Worm (Caenorhabditis elegans) whole organism, early embryonic: ENCODE results near the gene Y57G11C.38.
"Not testable (repeated sequence)": the region's sequence is repeated elsewhere in the genome, so short reads cannot be mapped to it uniquely, and the experiment has no call there.

Experiments used
- B0310.2 ChIP-seq: sonication (generic microtip); optimal IDR thresholded peaks from 2 replicates; lab custom pipeline; 2016; ENCODE audit warnings: mild to moderate bottlenecking, missing genetic modification characterization, missing compliant biosample characterization
- F13C5.2 ChIP-seq: sonication (generic microtip); optimal IDR thresholded peaks from 2 replicates; lab custom pipeline; 2017; ENCODE audit warnings: mild to moderate bottlenecking, missing genetic modification characterization, inconsistent platforms, missing compliant biosample characterization
- aly-1 ChIP-seq: sonication (generic microtip); optimal IDR thresholded peaks from 2 replicates; lab custom pipeline; 2016; ENCODE audit warnings: missing genetic modification characterization, missing compliant biosample characterization
- ama-1 ChIP-seq: fragments of 150-350 bp; optimal IDR thresholded peaks from 2 replicates; lab custom pipeline; 2014
- ceh-13 ChIP-seq: fragments of 200-800 bp; sonication (Bioruptor generic); optimal IDR thresholded peaks from 2 replicates; lab custom pipeline; 2018; ENCODE audit warnings: mild to moderate bottlenecking, missing genetic modification characterization, missing compliant biosample characterization
- ceh-36 ChIP-seq: sonication (generic microtip); optimal IDR thresholded peaks from 2 replicates; lab custom pipeline; 2016; ENCODE audit warnings: missing genetic modification characterization, inconsistent platforms, missing compliant biosample characterization
- ets-7 ChIP-seq: sonication (generic microtip); optimal IDR thresholded peaks from 2 replicates; lab custom pipeline; 2016; ENCODE audit warnings: missing genotype, missing genetic modification characterization, missing compliant biosample characterization
- flt-1 ChIP-seq: fragments of 200-800 bp; sonication (Bioruptor generic); IDR thresholded peaks from 2 replicates; pipeline ENCODE4 v1.3.6; 2022; ENCODE audit warnings: missing genetic modification characterization, missing compliant biosample characterization
- hmbx-1 ChIP-seq: sonication (generic microtip); optimal IDR thresholded peaks from 2 replicates; lab custom pipeline; 2016; ENCODE audit warnings: mild to moderate bottlenecking, missing genetic modification characterization, missing compliant biosample characterization
- hmg-4 ChIP-seq: fragments of 200-800 bp; sonication (Bioruptor generic); optimal IDR thresholded peaks from 2 replicates; lab custom pipeline; 2018; ENCODE audit warnings: mild to moderate bottlenecking, missing genetic modification characterization, missing compliant biosample characterization
- hnd-1 ChIP-seq: sonication (generic microtip); optimal IDR thresholded peaks from 2 replicates; lab custom pipeline; 2016; ENCODE audit warnings: missing genetic modification characterization, missing compliant biosample characterization
- pes-1 ChIP-seq: fragments of 200-800 bp; sonication (Bioruptor generic); IDR thresholded peaks from 2 replicates; pipeline ENCODE4 v1.3.6; 2022; ENCODE audit warnings: missing genetic modification reagents, missing genetic modification characterization, missing compliant biosample characterization
- scrt-1 ChIP-seq: fragments of 200-800 bp; sonication (Bioruptor generic); IDR thresholded peaks from 2 replicates; pipeline ENCODE4 v1.3.6; 2022; ENCODE audit warnings: missing genetic modification characterization, missing compliant biosample characterization
- sea-1 ChIP-seq: fragments of 200-800 bp; sonication (Bioruptor generic); conservative IDR thresholded peaks from 2 replicates; pipeline ENCODE4 v1.3.6; 2022; ENCODE audit warnings: missing genetic modification characterization, missing compliant biosample characterization
- tbx-11 ChIP-seq: fragments of 200-800 bp; sonication (Bioruptor generic); IDR thresholded peaks from 2 replicates; pipeline ENCODE4 v1.3.6; 2022; ENCODE audit warnings: missing genetic modification characterization, missing compliant biosample characterization
- tbx-37 ChIP-seq: fragments of 200-800 bp; sonication (Bioruptor generic); conservative IDR thresholded peaks from 2 replicates; pipeline ENCODE4 v1.3.6; 2022; ENCODE audit warnings: missing genetic modification reagents, missing genetic modification characterization, missing compliant biosample characterization
- tra-4 ChIP-seq: sonication (generic microtip); optimal IDR thresholded peaks from 2 replicates; lab custom pipeline; 2017; ENCODE audit warnings: missing genetic modification characterization, missing compliant biosample characterization

The Y57G11C.38 gene

ce11 chrIV:14828218-14828617 is 34.0 kb upstream of the Y57G11C.38 start:
- no peak for TF ChIP-seq B0310.2 (tag; lab: Kevin White, UChicago)
- TF ChIP-seq tra-4 (tag; lab: Kevin White, UChicago): no peak
- TF ChIP-seq scrt-1 (GFP tag; lab: Robert Waterston, UW): no peak
- no peak for TF ChIP-seq ets-7
- no peak for TF ChIP-seq hnd-1
- no peak for TF ChIP-seq sea-1 (GFP tag; lab: Robert Waterston, UW)
- no peak for TF ChIP-seq ama-1 (lab: Kevin White, UChicago)
- no peak for TF ChIP-seq flt-1 (GFP tag; lab: Robert Waterston, UW)
- no peak for TF ChIP-seq hmg-4 (GFP tag; lab: Kevin White, UChicago)
- no peak for TF ChIP-seq F13C5.2
- no peak for TF ChIP-seq pes-1

ce11 chrIV:14829026-14829425 is 33.2 kb upstream of the Y57G11C.38 start, which contains the start of gene hhat-2:
Gene hhat-2 (minus strand): TSS chrIV:14829126.
- TF ChIP-seq sea-1 (GFP tag; lab: Robert Waterston, UW): no peak
- no peak for TF ChIP-seq tbx-11 (GFP tag; lab: Robert Waterston, UW)
- TF ChIP-seq ceh-13 (GFP tag; lab: Kevin White, UChicago): no peak
- TF ChIP-seq pes-1: no peak
- no peak for TF ChIP-seq hnd-1
- TF ChIP-seq ets-7: no peak
- no peak for TF ChIP-seq hmg-4 (GFP tag; lab: Kevin White, UChicago)
- no peak for TF ChIP-seq hmbx-1 (tag; lab: Kevin White, UChicago)
- no peak for TF ChIP-seq tbx-37 (GFP tag; lab: Robert Waterston, UW)
- TF ChIP-seq ceh-36: no peak
- no peak for TF ChIP-seq B0310.2 (tag; lab: Kevin White, UChicago)
- no peak for TF ChIP-seq aly-1 (tag; lab: Kevin White, UChicago)
- no peak for TF ChIP-seq scrt-1 (GFP tag; lab: Robert Waterston, UW)
- TF ChIP-seq F13C5.2: no peak
- TF ChIP-seq tra-4 (tag; lab: Kevin White, UChicago): no peak
- no peak for TF ChIP-seq ama-1 (lab: Kevin White, UChicago)

- TF ChIP-seq scrt-1 (GFP tag; lab: Robert Waterston, UW) (no peak), ama-1 (lab: Kevin White, UChicago) (no peak), tbx-37 (GFP tag; lab: Robert Waterston, UW) (no peak), flt-1 (GFP tag; lab: Robert Waterston, UW) (no peak), ceh-13 (GFP tag; lab: Kevin White, UChicago) (no peak), hmg-4 (GFP tag; lab: Kevin White, UChicago) (no peak), B0310.2 (tag; lab: Kevin White, UChicago) (no peak), hnd-1 (no peak)
Observed at ce11 chrIV:14833537-14833936, 28.7 kb upstream of the Y57G11C.38 start.

- TF ChIP-seq B0310.2 (tag; lab: Kevin White, UChicago): no peak
- TF ChIP-seq sea-1 (GFP tag; lab: Robert Waterston, UW): no peak
- no peak for TF ChIP-seq ceh-36
- no peak for TF ChIP-seq aly-1 (tag; lab: Kevin White, UChicago)
- no peak for TF ChIP-seq scrt-1 (GFP tag; lab: Robert Waterston, UW)
- TF ChIP-seq ets-7: no peak
- no peak for TF ChIP-seq ceh-13 (GFP tag; lab: Kevin White, UChicago)
- no peak for TF ChIP-seq pes-1
Observed at ce11 chrIV:14836885-14837284, 25.4 kb upstream of the Y57G11C.38 start, which contains the start of gene Y57G11C.22. Gene Y57G11C.22 (plus strand): TSS chrIV:14837211.

- TF ChIP-seq ets-7 (peak; percentile 42), sea-1 (GFP tag; lab: Robert Waterston, UW) (no peak; the same call in 1 of the 2 replicates), scrt-1 (GFP tag; lab: Robert Waterston, UW) (no peak; the same call in 1 of the 2 replicates), aly-1 (tag; lab: Kevin White, UChicago) (peak; percentile 69), ceh-13 (GFP tag; lab: Kevin White, UChicago) (peak; percentile 56), pes-1 (peak; percentile 86), hmbx-1 (tag; lab: Kevin White, UChicago) (peak; percentile 25), tbx-37 (GFP tag; lab: Robert Waterston, UW) (peak; percentile 73), hnd-1 (peak; percentile 64), B0310.2 (tag; lab: Kevin White, UChicago) (peak; percentile 30), ceh-36 (peak; percentile 62), F13C5.2 (peak; percentile 71), tbx-11 (GFP tag; lab: Robert Waterston, UW) (peak; percentile 88), tra-4 (tag; lab: Kevin White, UChicago) (peak; percentile 23), flt-1 (GFP tag; lab: Robert Waterston, UW) (peak; percentile 80), ama-1 (lab: Kevin White, UChicago) (no peak)
Observed at ce11 chrIV:14838095-14838494, 24.2 kb upstream of the Y57G11C.38 start.

- not testable (repeated sequence) for TF ChIP-seq tbx-11 (GFP tag; lab: Robert Waterston, UW); scrt-1 (GFP tag; lab: Robert Waterston, UW); B0310.2 (tag; lab: Kevin White, UChicago)
Observed at ce11 chrIV:14843062-14843461, 19.2 kb upstream of the Y57G11C.38 start, which contains the start of gene Y57G11C.20. Gene Y57G11C.20 (plus strand): TSS chrIV:14843362.

- TF ChIP-seq pes-1: no peak
- TF ChIP-seq sea-1 (GFP tag; lab: Robert Waterston, UW): no peak
- no peak for TF ChIP-seq F13C5.2
- no peak for TF ChIP-seq ceh-36
- TF ChIP-seq flt-1 (GFP tag; lab: Robert Waterston, UW): no peak
- no peak for TF ChIP-seq hnd-1
- no peak for TF ChIP-seq tbx-11 (GFP tag; lab: Robert Waterston, UW)
- no peak for TF ChIP-seq B0310.2 (tag; lab: Kevin White, UChicago)
Observed at ce11 chrIV:14853703-14854102, 8.5 kb upstream of the Y57G11C.38 start, which contains the start of gene Y57G11C.52. Gene Y57G11C.52 (plus strand): TSS chrIV:14854003.

- TF ChIP-seq sea-1 (GFP tag; lab: Robert Waterston, UW): no peak
- TF ChIP-seq B0310.2 (tag; lab: Kevin White, UChicago): no peak
- TF ChIP-seq hmbx-1 (tag; lab: Kevin White, UChicago): no peak
- TF ChIP-seq ceh-13 (GFP tag; lab: Kevin White, UChicago): no peak
- TF ChIP-seq tbx-11 (GFP tag; lab: Robert Waterston, UW): no peak
- TF ChIP-seq aly-1 (tag; lab: Kevin White, UChicago): no peak
- TF ChIP-seq pes-1: no peak
- no peak for TF ChIP-seq hmg-4 (GFP tag; lab: Kevin White, UChicago)
- TF ChIP-seq tra-4 (tag; lab: Kevin White, UChicago): no peak
- TF ChIP-seq scrt-1 (GFP tag; lab: Robert Waterston, UW): no peak
- no peak for TF ChIP-seq tbx-37 (GFP tag; lab: Robert Waterston, UW)
Observed at ce11 chrIV:14861691-14862090, 556 bp upstream of the Y57G11C.38 start, which contains the start of gene Y57G11C.23. Gene Y57G11C.23 (minus strand): TSS chrIV:14861791.
